Fruit fly (Drosophila melanogaster): ENCODE data around the gene croc.

DNA sequence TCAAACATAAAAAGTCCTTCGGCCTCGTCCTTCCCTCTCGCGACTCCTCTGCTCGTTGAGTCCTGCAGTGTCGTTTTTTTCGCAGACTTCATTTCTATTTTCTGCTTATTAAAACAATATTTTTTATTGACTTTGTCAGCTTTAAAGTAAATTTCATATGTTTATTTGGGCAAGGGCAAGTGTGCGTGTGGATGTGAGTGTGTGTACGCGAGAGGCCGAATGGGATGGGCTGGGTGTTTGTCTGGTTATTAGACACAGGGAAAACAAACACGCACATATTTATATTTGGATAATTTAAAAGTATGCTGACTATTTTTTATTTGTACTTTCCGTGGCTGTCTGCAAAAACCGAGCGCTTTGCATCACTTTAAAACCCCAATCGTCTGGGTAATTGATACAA, 1.6 kb upstream of the croc start:
- TF ChIP-seq pan (optimal IDR thresholded peaks at IDR 0.05) (no peak), usp (GFP tag; optimal IDR thresholded peaks at IDR 0.05) (no peak), psq (optimal IDR thresholded peaks at IDR 0.05) (no peak), EcR (GFP tag; optimal IDR thresholded peaks at IDR 0.05) (no peak), Dll (optimal IDR thresholded peaks at IDR 0.05) (no peak), CG8478 (optimal IDR thresholded peaks at IDR 0.05) (no peak)
